Worm (Caenorhabditis elegans) whole organism, mixed stage, embryonic: ENCODE data around the gene ZK856.11.

ENCODE experiments used
- ceh-39 ChIP-seq: fragments of 150-350 bp; optimal IDR thresholded peaks from 2 replicates; lab custom pipeline; 2014; ENCODE audit warnings: missing biosample characterization, missing genetic modification characterization
- elt-3 ChIP-seq: fragments of 150-350 bp; optimal IDR thresholded peaks from 2 replicates; lab custom pipeline; 2014; ENCODE audit warnings: missing biosample characterization, missing genetic modification characterization
- mep-1 ChIP-seq: fragments of 150-350 bp; optimal IDR thresholded peaks from 2 replicates; lab custom pipeline; 2017; ENCODE audit warnings: missing biosample characterization, missing genetic modification reagents, missing genetic modification characterization, inconsistent platforms
- nhr-28 ChIP-seq: fragments of 150-350 bp; optimal IDR thresholded peaks from 2 replicates; lab custom pipeline; 2014; ENCODE audit warnings: missing biosample characterization, missing genetic modification characterization
- snpc-4 ChIP-seq: fragments of 150-350 bp; optimal IDR thresholded peaks from 2 replicates; lab custom pipeline; 2014; ENCODE audit warnings: missing biosample characterization, missing genetic modification characterization
- unc-39 ChIP-seq: fragments of 150-350 bp; optimal IDR thresholded peaks from 2 replicates; lab custom pipeline; 2014; ENCODE audit warnings: missing biosample characterization, missing genetic modification characterization

ce11 chrV:10246967-10247366, 42.2 kb upstream of the ZK856.11 start:
- TF ChIP-seq unc-39, result no peak
- TF ChIP-seq mep-1, result no peak
- no peak for TF ChIP-seq elt-3
- TF ChIP-seq snpc-4, result no peak
- TF ChIP-seq nhr-28 (tag; lab: Kevin White, UChicago), result no peak
- no peak for TF ChIP-seq ceh-39
